Worm (Caenorhabditis elegans) whole organism, midembryonic: ENCODE data around the gene ribo-1.

Source experiments
- T22C8.4 ChIP-seq: fragments of 200-800 bp; sonication (Bioruptor generic); IDR thresholded peaks from 2 replicates; pipeline ENCODE4 v1.3.6; 2022; ENCODE audit warnings: missing genetic modification characterization, missing compliant biosample characterization
- cog-1 ChIP-seq: sonication (generic microtip); optimal IDR thresholded peaks from 2 replicates; lab custom pipeline; 2016; ENCODE audit warnings: missing genetic modification characterization, missing compliant biosample characterization
- flt-1 ChIP-seq: fragments of 200-800 bp; sonication (Bioruptor generic); IDR thresholded peaks from 2 replicates; pipeline ENCODE4 v1.3.6; 2022; ENCODE audit warnings: missing genetic modification characterization, missing compliant biosample characterization
- klf-2 ChIP-seq: fragments of 200-800 bp; sonication (Bioruptor generic); conservative IDR thresholded peaks from 2 replicates; pipeline ENCODE4 v1.3.6; 2022; ENCODE audit warnings: missing genetic modification reagents, missing genetic modification characterization, missing compliant biosample characterization
- med-1 ChIP-seq: sonication (generic microtip); optimal IDR thresholded peaks from 2 replicates; lab custom pipeline; 2017; ENCODE audit warnings: missing genetic modification characterization, mild to moderate bottlenecking, missing compliant biosample characterization, antibody characterized with exemption, missing genetic modification reagents; ENCODE audit not compliant: insufficient read depth
- ref-1 ChIP-seq: fragments of 200-800 bp; sonication (Bioruptor generic); conservative IDR thresholded peaks from 2 replicates; pipeline ENCODE4 v1.3.6; 2022; ENCODE audit warnings: missing genetic modification reagents, missing genetic modification characterization, missing compliant biosample characterization
- tab-1 ChIP-seq: fragments of 200-800 bp; sonication (Bioruptor generic); IDR thresholded peaks from 2 replicates; pipeline ENCODE4 v1.3.6; 2022; ENCODE audit warnings: missing genetic modification characterization, missing compliant biosample characterization

DNA sequence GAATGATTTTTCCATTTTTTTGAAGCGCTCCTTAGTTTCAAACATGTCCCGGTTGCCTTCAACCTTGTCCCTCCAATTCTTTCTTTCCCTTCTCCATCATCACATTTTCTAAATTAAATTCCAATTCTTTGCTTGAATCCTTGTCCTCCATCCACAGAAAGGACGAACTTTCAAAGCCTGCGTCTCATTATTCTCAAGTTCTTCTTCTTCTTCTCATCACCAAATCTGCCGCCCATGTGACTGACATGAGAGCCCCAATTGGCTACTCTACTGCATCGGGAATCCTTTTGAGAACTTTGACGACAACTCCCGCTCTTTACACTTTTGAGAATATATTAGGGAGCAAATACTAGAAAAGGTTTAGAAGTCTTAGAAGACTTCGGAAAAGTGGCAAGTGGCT, 46.2 kb downstream of the ribo-1 start:
- TF ChIP-seq med-1 (GFP tag; lab: Kevin White, UChicago) (no peak), T22C8.4 (GFP tag; lab: Robert Waterston, UW) (no peak), tab-1 (GFP tag; lab: Robert Waterston, UW) (no peak), ref-1 (no peak), klf-2 (GFP tag; lab: Robert Waterston, UW) (no peak), flt-1 (GFP tag; lab: Robert Waterston, UW) (no peak), cog-1 (no peak)
